Worm (Caenorhabditis elegans): ENCODE measurements around the gene F37A8.5.

The F37A8.5 gene

ce11 chrIII:3984049-3984484, 27.6 kb downstream of the F37A8.5 start (continued):
- TF ChIP-seq F49E8.2 (tag; optimal IDR thresholded peaks at IDR 0.05; ENCODE audit: borderline replicate concordance) (no peak), dmd-9 (GFP tag; IDR thresholded peaks at IDR 0.05) (no peak), spr-1 (tag; optimal IDR thresholded peaks at IDR 0.05) (no peak), unc-130 (GFP tag; optimal IDR thresholded peaks at IDR 0.05) (no peak), nhr-11 (tag; optimal IDR thresholded peaks at IDR 0.05) (peak; percentile 39), zag-1 (tag; optimal IDR thresholded peaks at IDR 0.05) (no peak), egl-43 (GFP tag; IDR thresholded peaks at IDR 0.05) (0 out of 2 replicates have a peak, but pooled peaks have one; percentile 27), rbr-2 (tag; optimal IDR thresholded peaks at IDR 0.05) (peak; percentile 76), nhr-6 (tag; optimal IDR thresholded peaks at IDR 0.05) (no peak), zfp-3 (GFP tag; conservative IDR thresholded peaks at IDR 0.05) (no peak), dve-1 (tag; optimal IDR thresholded peaks at IDR 0.05; ENCODE audit: insufficient read depth) (no peak), F44E2.7 (GFP tag; IDR thresholded peaks at IDR 0.05) (no peak), F37D6.2 (tag; optimal IDR thresholded peaks at IDR 0.05) (peak; percentile 31), nhr-48 (tag; optimal IDR thresholded peaks at IDR 0.05) (no peak), jun-1 (tag; optimal IDR thresholded peaks at IDR 0.05) (no peak), lin-15B (tag; optimal IDR thresholded peaks at IDR 0.05) (no peak), ztf-11 (tag; optimal IDR thresholded peaks at IDR 0.05) (no peak), dmd-6 (GFP tag; IDR thresholded peaks at IDR 0.05) (peak; percentile 39), nhr-28 (tag; optimal IDR thresholded peaks at IDR 0.05) (no peak)

DNA sequence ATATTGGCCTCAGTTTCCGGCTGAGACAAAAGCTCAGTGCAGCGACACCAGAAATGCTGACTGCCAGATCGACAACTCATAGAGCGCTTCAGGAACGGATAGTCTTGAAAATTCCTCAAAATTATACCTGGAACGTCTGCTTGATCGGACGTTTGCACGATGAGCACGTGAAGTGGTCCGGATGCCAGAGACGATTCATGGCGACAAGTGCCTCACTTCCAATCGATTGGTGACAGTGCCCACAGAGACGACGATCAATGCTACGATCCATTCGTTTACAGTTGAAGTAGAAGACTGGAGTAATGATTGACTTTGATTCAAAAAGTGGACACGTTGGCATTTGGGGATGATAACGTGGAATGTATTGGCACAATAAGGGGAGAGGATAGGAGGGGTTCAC, 29.9 kb downstream of the F37A8.5 start, which contains the start of gene Y1A5A.1:
TSS of gene Y1A5A.1 (minus strand) at position 294 of the 400 bp plus-strand sequence.
- peak in 1 of 2 experiments; percentile 93 for TF ChIP-seq unc-62 (GFP tag; optimal IDR thresholded peaks at IDR 0.05 in 1 of 2)
- TF ChIP-seq unc-62 (tag; optimal IDR thresholded peaks at IDR 0.05): no peak
- TF ChIP-seq lsy-2 (tag; optimal IDR thresholded peaks at IDR 0.05): no peak

ce11 chrIII:3987759-3988158, 31.3 kb downstream of the F37A8.5 start, which contains the start of gene C36E8.6:
Gene C36E8.6 (plus strand): TSS chrIII:3988059.
- TF ChIP-seq set-16 (GFP tag; IDR thresholded peaks at IDR 0.05) (peak; percentile 39; the same call in 1 of the 2 replicates), mes-2 (tag; optimal IDR thresholded peaks at IDR 0.05; ENCODE audit: poor library complexity, severe bottlenecking) (no peak), mdl-1 (tag; optimal IDR thresholded peaks at IDR 0.05) (no peak), Y105C5A.15 (GFP tag; IDR thresholded peaks at IDR 0.05) (no peak)

- no peak for TF ChIP-seq dve-1 (tag; optimal IDR thresholded peaks at IDR 0.05; ENCODE audit: insufficient read depth)
- TF ChIP-seq mep-1 (tag; optimal IDR thresholded peaks at IDR 0.05): no peak
Measured at ce11 chrIII:3991362-3991761, 34.9 kb downstream of the F37A8.5 start.

DNA sequence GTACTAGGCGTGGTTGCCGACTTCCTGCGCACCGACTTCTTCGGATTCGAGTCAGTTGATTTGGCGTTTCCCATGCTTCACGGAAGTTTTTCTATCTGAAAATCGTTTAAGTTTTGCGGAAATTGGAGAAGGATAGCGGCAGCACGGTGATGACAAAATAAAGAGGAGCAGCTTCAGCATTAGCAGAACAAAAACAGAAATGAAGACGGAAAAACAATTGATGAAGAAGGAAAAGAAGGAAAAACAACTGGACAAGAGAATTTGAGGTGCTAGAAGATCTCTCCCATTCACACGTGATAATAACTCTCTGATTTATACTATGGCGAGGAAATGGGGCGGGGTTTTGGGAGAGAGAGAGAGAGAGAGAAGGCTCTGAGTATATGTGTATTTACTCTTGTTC, 35.7 kb downstream of the F37A8.5 start, which contains the start of gene glb-11:
TSS of gene glb-11 (minus strand) at position 101 of the 400 bp plus-strand sequence.
- no peak for TF ChIP-seq dpl-1 (GFP tag; optimal IDR thresholded peaks at IDR 0.05)
- peak in 1 of 2 experiments; percentile 54 for TF ChIP-seq daf-16 (GFP tag; optimal IDR thresholded peaks at IDR 0.05)
- no peak for TF ChIP-seq daf-16 (tag; optimal IDR thresholded peaks at IDR 0.05)
- peak in 1 of 2 experiments; percentile 19 for TF ChIP-seq unc-62 (GFP tag; optimal IDR thresholded peaks at IDR 0.05 in 1 of 2)
- no peak for TF ChIP-seq unc-62 (tag; optimal IDR thresholded peaks at IDR 0.05)

DNA sequence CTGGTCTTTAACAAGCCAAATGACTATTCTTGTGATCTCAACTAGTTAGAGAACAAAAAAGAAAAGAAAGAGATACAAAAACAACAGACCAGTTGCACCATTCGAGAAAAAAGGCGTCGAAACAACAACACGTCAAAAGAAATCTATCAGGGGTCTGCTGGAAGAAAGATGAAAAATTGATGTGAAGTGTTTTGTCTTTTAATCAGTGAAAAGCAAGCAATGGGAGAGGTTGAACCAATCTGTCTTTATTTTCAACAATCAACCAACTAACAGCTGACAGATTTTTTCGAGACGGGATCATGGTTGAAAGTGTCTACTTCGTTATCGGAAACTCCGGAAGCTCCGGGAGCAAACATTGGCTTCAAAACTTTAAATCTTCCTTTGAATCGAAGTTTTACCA, 38.0 kb downstream of the F37A8.5 start:
- TF ChIP-seq nhr-48 (tag; optimal IDR thresholded peaks at IDR 0.05) (no peak), lin-13 (GFP tag; optimal IDR thresholded peaks at IDR 0.05) (no peak), spr-3 (GFP tag; optimal IDR thresholded peaks at IDR 0.05) (no peak), ceh-20 (GFP tag; IDR thresholded peaks at IDR 0.05) (no peak), daf-16 (GFP tag; optimal IDR thresholded peaks at IDR 0.05) (peak in 1 of 2 experiments; percentile 72), daf-16 (tag; optimal IDR thresholded peaks at IDR 0.05) (no peak)
